Worm (Caenorhabditis elegans) whole organism, L4 larva: ENCODE measurements around the gene enee-1.

Source experiments
- Y48G9A.11 ChIP-seq: fragments of 200-800 bp; sonication (Bioruptor generic); IDR thresholded peaks from 2 replicates; pipeline ENCODE4 v1.3.6; 2022; ENCODE audit warnings: missing genetic modification reagents, missing genetic modification characterization, missing compliant biosample characterization
- aly-2 ChIP-seq: sonication (generic microtip); optimal IDR thresholded peaks from 2 replicates; lab custom pipeline; 2018; ENCODE audit warnings: missing biosample characterization, missing genetic modification characterization
- ceh-82 ChIP-seq: sonication (generic microtip); optimal IDR thresholded peaks from 2 replicates; lab custom pipeline; 2017; ENCODE audit warnings: missing biosample characterization, missing genetic modification characterization
- dmd-9 ChIP-seq: fragments of 200-800 bp; sonication (Bioruptor generic); IDR thresholded peaks from 2 replicates; pipeline ENCODE4 v1.3.6; 2022; ENCODE audit warnings: missing genetic modification reagents, missing genetic modification characterization, missing compliant biosample characterization
- egl-27 ChIP-seq: sonication (generic microtip); optimal IDR thresholded peaks from 3 replicates; lab custom pipeline; 2017; ENCODE audit warnings: missing biosample characterization, missing genetic modification reagents, missing genetic modification characterization
- lin-13 ChIP-seq: fragments of 150-350 bp; optimal IDR thresholded peaks from 2 replicates; lab custom pipeline; 2014; ENCODE audit warnings: missing biosample characterization, missing genetic modification reagents, missing genetic modification characterization
- skn-1 ChIP-seq: fragments of 150-350 bp; optimal IDR thresholded peaks from 2 replicates; lab custom pipeline; 2014; ENCODE audit warnings: missing biosample characterization, missing genetic modification characterization
- unc-39 ChIP-seq: sonication (generic microtip); optimal IDR thresholded peaks from 2 replicates; lab custom pipeline; 2017; ENCODE audit warnings: missing biosample characterization, missing genetic modification characterization
- unc-62 ChIP-seq, 3 experiments: fragments of 150-350 bp in 1 of 3; sonication (generic microtip); optimal IDR thresholded peaks in 2 of 3; peaks in 1 of 3; 1 replicate in 1 of 3; 2 replicates in 2 of 3; lab custom pipeline; 2014 to 2017; ENCODE audit warnings: missing biosample characterization in 3 of 3, missing genetic modification characterization in 3 of 3, missing genetic modification reagents in 3 of 3, missing genotype in 1 of 3
- zag-1 ChIP-seq: fragments of 150-350 bp; optimal IDR thresholded peaks from 2 replicates; lab custom pipeline; 2014; ENCODE audit warnings: missing biosample characterization, missing genetic modification characterization
- zfp-3 ChIP-seq: fragments of 200-800 bp; sonication (Bioruptor generic); conservative IDR thresholded peaks from 2 replicates; pipeline ENCODE4 v1.3.6; 2022; ENCODE audit warnings: missing genetic modification reagents, missing genetic modification characterization, missing compliant biosample characterization

DNA sequence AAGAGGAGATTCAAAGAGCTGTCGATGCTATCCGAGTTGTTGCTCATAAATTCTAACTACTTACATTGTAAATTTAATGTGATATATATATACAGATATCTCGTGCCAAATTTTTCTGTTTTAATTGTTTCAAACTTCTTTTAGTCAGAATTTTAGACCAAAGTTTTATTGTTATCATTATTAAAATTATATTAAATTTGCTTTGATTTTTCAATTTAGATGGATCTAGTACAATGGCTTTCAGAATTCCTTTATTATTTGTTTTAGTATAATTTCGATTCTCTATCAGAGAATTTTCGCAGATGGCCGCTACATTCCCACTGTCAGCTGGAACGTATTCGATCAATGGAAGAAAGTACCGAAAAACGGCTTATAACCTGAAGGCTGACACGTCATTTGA lies 32.9 kb downstream of the enee-1 start, which contains the start of gene ascc-1:
- no peak for TF ChIP-seq ceh-82 (tag; lab: Kevin White, UChicago)
- TF ChIP-seq aly-2 (tag; lab: Kevin White, UChicago), result no peak
- no peak for TF ChIP-seq unc-62 (GFP tag; optimal IDR thresholded peaks at IDR 0.05 in 1 of 2; lab: Kevin White, UChicago)
- no peak for TF ChIP-seq unc-62 (tag; optimal IDR thresholded peaks at IDR 0.05; lab: Kevin White, UChicago)
- no peak for TF ChIP-seq lin-13 (GFP tag; lab: Kevin White, UChicago)
- TF ChIP-seq zag-1, result no peak
- no peak for TF ChIP-seq zfp-3 (GFP tag; lab: Robert Waterston, UW)
- no peak for TF ChIP-seq dmd-9
- no peak for TF ChIP-seq Y48G9A.11 (GFP tag; lab: Robert Waterston, UW)
- TF ChIP-seq unc-39 (tag; lab: Kevin White, UChicago), result no peak
- TF ChIP-seq egl-27 (tag; lab: Kevin White, UChicago), result no peak
- no peak for TF ChIP-seq skn-1 (tag; lab: Kevin White, UChicago)
